Worm (Caenorhabditis elegans) whole organism, L2 larva: ENCODE measurements around the gene str-260.
"Not testable (repeated sequence)": the region's sequence is repeated elsewhere in the genome, so short reads cannot be mapped to it uniquely, and the experiment has no call there.

Source experiments
- C34F6.9 ChIP-seq: fragments of 150-350 bp; optimal IDR thresholded peaks from 2 replicates; lab custom pipeline; 2014; ENCODE audit warnings: missing biosample characterization, missing genetic modification characterization
- ZK546.5 ChIP-seq: sonication (generic microtip); optimal IDR thresholded peaks from 2 replicates; lab custom pipeline; 2017; ENCODE audit warnings: missing biosample characterization, missing genetic modification characterization
- aly-2 ChIP-seq: fragments of 150-350 bp; optimal IDR thresholded peaks from 2 replicates; lab custom pipeline; 2014; ENCODE audit warnings: missing biosample characterization, missing genetic modification characterization
- ama-1 ChIP-seq: fragments of 150-350 bp; optimal IDR thresholded peaks from 2 replicates; lab custom pipeline; 2018; ENCODE audit warnings: inconsistent platforms
- blmp-1 ChIP-seq: sonication (generic microtip); optimal IDR thresholded peaks from 2 replicates; lab custom pipeline; 2017; ENCODE audit warnings: missing genetic modification characterization, mild to moderate bottlenecking, missing compliant biosample characterization, antibody characterized with exemption, moderate library complexity; ENCODE audit not compliant: insufficient read depth
- dmd-4 ChIP-seq: sonication (generic microtip); optimal IDR thresholded peaks from 2 replicates; lab custom pipeline; 2017; ENCODE audit warnings: missing biosample characterization, missing genetic modification characterization
- egl-27 ChIP-seq: sonication (generic microtip); optimal IDR thresholded peaks from 3 replicates; lab custom pipeline; 2017; ENCODE audit warnings: missing biosample characterization, missing genetic modification reagents, missing genetic modification characterization
- elt-1 ChIP-seq: fragments of 150-350 bp; optimal IDR thresholded peaks from 2 replicates; lab custom pipeline; 2014; ENCODE audit warnings: missing biosample characterization, missing genetic modification characterization
- fos-1 ChIP-seq: fragments of 150-350 bp; optimal IDR thresholded peaks from 2 replicates; lab custom pipeline; 2014; ENCODE audit warnings: missing biosample characterization, missing genetic modification characterization
- gmeb-1 ChIP-seq: fragments of 150-350 bp; optimal IDR thresholded peaks from 2 replicates; lab custom pipeline; 2014; ENCODE audit warnings: missing biosample characterization, missing genetic modification characterization
- lin-13 ChIP-seq: fragments of 150-350 bp; optimal IDR thresholded peaks from 2 replicates; lab custom pipeline; 2014; ENCODE audit warnings: missing biosample characterization, missing genetic modification reagents, missing genetic modification characterization
- lin-39 ChIP-seq: fragments of 150-350 bp; optimal IDR thresholded peaks from 2 replicates; lab custom pipeline; 2014; ENCODE audit warnings: missing biosample characterization, missing genetic modification reagents, missing genetic modification characterization
- lsy-2 ChIP-seq, 2 experiments: fragments of 150-350 bp in 1 of 2; sonication (generic microtip) in 1 of 2; optimal IDR thresholded peaks; 2 replicates each; lab custom pipeline; 2014 to 2017; ENCODE audit warnings: missing biosample characterization in 2 of 2, missing genetic modification characterization in 2 of 2
- mab-5 ChIP-seq: fragments of 150-350 bp; optimal IDR thresholded peaks from 2 replicates; lab custom pipeline; 2014; ENCODE audit warnings: missing biosample characterization, missing genetic modification characterization
- mbf-1 ChIP-seq: sonication (generic microtip); optimal IDR thresholded peaks from 2 replicates; lab custom pipeline; 2017; ENCODE audit warnings: missing biosample characterization, missing genetic modification characterization
- mdl-1 ChIP-seq, 2 experiments: fragments of 150-350 bp in 1 of 2; sonication (generic microtip) in 1 of 2; optimal IDR thresholded peaks; 2 replicates each; lab custom pipeline; 2017; ENCODE audit warnings: missing biosample characterization in 2 of 2, missing genetic modification characterization in 2 of 2
- nhr-11 ChIP-seq: fragments of 150-350 bp; optimal IDR thresholded peaks from 2 replicates; lab custom pipeline; 2014; ENCODE audit warnings: missing biosample characterization, missing genetic modification characterization
- nhr-12 ChIP-seq: fragments of 150-350 bp; optimal IDR thresholded peaks from 2 replicates; lab custom pipeline; 2014; ENCODE audit warnings: missing biosample characterization, missing genetic modification characterization
- nhr-129 ChIP-seq: fragments of 150-350 bp; optimal IDR thresholded peaks from 2 replicates; lab custom pipeline; 2014; ENCODE audit warnings: missing biosample characterization, missing genetic modification characterization
- nhr-21 ChIP-seq: fragments of 150-350 bp; optimal IDR thresholded peaks from 2 replicates; lab custom pipeline; 2014; ENCODE audit warnings: missing biosample characterization, missing genetic modification characterization
- nhr-23 ChIP-seq: fragments of 150-350 bp; optimal IDR thresholded peaks from 2 replicates; lab custom pipeline; 2014; ENCODE audit warnings: missing biosample characterization, missing genetic modification reagents, missing genetic modification characterization
- peb-1 ChIP-seq: fragments of 150-350 bp; optimal IDR thresholded peaks from 2 replicates; lab custom pipeline; 2014; ENCODE audit warnings: missing biosample characterization, missing genetic modification characterization
- sem-4 ChIP-seq: fragments of 150-350 bp; optimal IDR thresholded peaks from 2 replicates; lab custom pipeline; 2014; ENCODE audit warnings: missing biosample characterization, missing genetic modification reagents, missing genetic modification characterization
- sma-3 ChIP-seq: sonication (generic microtip); optimal IDR thresholded peaks from 2 replicates; lab custom pipeline; 2016; ENCODE audit warnings: missing genetic modification reagents, missing genetic modification characterization, missing compliant biosample characterization
- sma-9 ChIP-seq, 2 experiments: fragments of 150-350 bp in 1 of 2; sonication (generic microtip) in 1 of 2; optimal IDR thresholded peaks; 2 replicates each; lab custom pipeline; 2014 to 2016; ENCODE audit warnings: missing genetic modification characterization in 2 of 2, mild to moderate bottlenecking in 1 of 2, missing biosample characterization in 1 of 2, missing compliant biosample characterization in 1 of 2, missing genetic modification reagents in 1 of 2, moderate library complexity in 1 of 2
- snpc-4 ChIP-seq: fragments of 150-350 bp; optimal IDR thresholded peaks from 2 replicates; lab custom pipeline; 2014; ENCODE audit warnings: missing biosample characterization, missing genetic modification characterization
- unc-62 ChIP-seq: fragments of 150-350 bp; optimal IDR thresholded peaks from 2 replicates; lab custom pipeline; 2014; ENCODE audit warnings: missing biosample characterization, missing genetic modification reagents, missing genetic modification characterization
- zag-1 ChIP-seq: fragments of 150-350 bp; optimal IDR thresholded peaks from 2 replicates; lab custom pipeline; 2014; ENCODE audit warnings: missing biosample characterization, missing genetic modification characterization
- ztf-11 ChIP-seq: sonication (generic microtip); optimal IDR thresholded peaks from 2 replicates; lab custom pipeline; 2017; ENCODE audit warnings: missing biosample characterization, missing genetic modification characterization
- ztf-4 ChIP-seq: fragments of 150-350 bp; optimal IDR thresholded peaks from 2 replicates; lab custom pipeline; 2014; ENCODE audit warnings: missing biosample characterization, missing genetic modification characterization

The str-260 gene

DNA sequence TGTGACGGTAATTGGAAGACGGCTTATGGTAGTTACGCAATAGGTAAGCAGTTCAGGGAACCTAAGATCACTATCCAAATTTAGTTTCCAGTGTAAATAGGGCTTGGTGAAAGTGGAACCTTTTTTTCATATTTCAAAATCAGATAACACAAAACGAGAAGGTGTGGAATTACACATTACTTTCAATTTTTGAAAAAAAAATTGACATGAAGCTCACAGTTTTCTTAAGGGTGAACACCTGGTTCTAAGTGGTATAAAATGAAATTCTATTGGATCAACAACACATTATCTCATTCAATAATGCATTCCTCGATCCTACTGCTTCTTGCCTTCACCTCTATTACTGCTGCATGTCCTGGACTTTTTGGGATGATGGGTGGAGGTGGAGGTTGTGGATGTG lies 29.0 kb downstream of the str-260 start, which contains the start of gene grl-30:
TSS of gene grl-30 (plus strand) at position 301 of the 400 bp plus-strand sequence.
- no peak for TF ChIP-seq dmd-4 (tag; lab: Kevin White, UChicago)
- no peak for TF ChIP-seq nhr-11 (tag; lab: Kevin White, UChicago)
- TF ChIP-seq lsy-2 (tag; optimal IDR thresholded peaks at IDR 0.05; lab: Kevin White, UChicago) = no peak
- no peak for TF ChIP-seq ZK546.5 (tag; lab: Kevin White, UChicago)
- no peak for TF ChIP-seq blmp-1 (tag; lab: Kevin White, UChicago)
- no peak for TF ChIP-seq nhr-21 (tag; lab: Kevin White, UChicago)
- no peak for TF ChIP-seq nhr-23 (tag; lab: Kevin White, UChicago)
- TF ChIP-seq elt-1 (tag; lab: Kevin White, UChicago) = no peak
- no peak for TF ChIP-seq fos-1 (tag; lab: Kevin White, UChicago)

DNA sequence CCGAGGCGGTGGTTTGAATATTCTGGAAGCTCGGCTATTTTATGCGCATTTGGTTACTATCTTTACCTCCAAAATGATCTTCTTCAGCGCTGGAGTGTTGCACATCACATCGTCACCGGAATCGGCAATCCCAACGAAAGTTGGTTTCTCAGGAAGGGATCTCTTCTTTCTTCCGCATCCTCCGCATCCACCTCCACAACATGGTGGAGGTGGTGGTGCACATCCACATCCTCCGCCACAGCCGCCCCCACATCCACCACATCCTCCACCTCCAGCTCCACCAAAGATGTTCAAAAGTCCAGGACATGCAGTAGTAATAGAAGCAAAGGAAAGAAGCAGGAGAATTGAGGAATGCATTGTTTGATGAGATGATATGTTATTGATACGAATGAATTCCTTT lies 30.4 kb downstream of the str-260 start, which contains the start of gene grl-31:
TSS of gene grl-31 (minus strand) at position 357 of the 400 bp plus-strand sequence.
- no peak for TF ChIP-seq aly-2 (tag; lab: Kevin White, UChicago)
- TF ChIP-seq nhr-11 (tag; lab: Kevin White, UChicago) = no peak
- TF ChIP-seq sma-9 (GFP tag; optimal IDR thresholded peaks at IDR 0.05; lab: Kevin White, UChicago) = no peak
- no peak for TF ChIP-seq sma-9 (tag; optimal IDR thresholded peaks at IDR 0.05; lab: Kevin White, UChicago)
- TF ChIP-seq sem-4 (tag; lab: Kevin White, UChicago) = no peak
- no peak for TF ChIP-seq nhr-12 (tag; lab: Kevin White, UChicago)
- TF ChIP-seq nhr-23 (tag; lab: Kevin White, UChicago) = no peak
- TF ChIP-seq sma-3 = no peak
- no peak for TF ChIP-seq nhr-129 (tag; lab: Kevin White, UChicago)
- no peak for TF ChIP-seq fos-1 (tag; lab: Kevin White, UChicago)
- TF ChIP-seq C34F6.9 = no peak
- TF ChIP-seq mab-5 (tag; lab: Kevin White, UChicago) = no peak
- no peak for TF ChIP-seq unc-62 (GFP tag; lab: Kevin White, UChicago)
- TF ChIP-seq ztf-4 = no peak
- no peak for TF ChIP-seq egl-27 (tag; lab: Kevin White, UChicago)

DNA sequence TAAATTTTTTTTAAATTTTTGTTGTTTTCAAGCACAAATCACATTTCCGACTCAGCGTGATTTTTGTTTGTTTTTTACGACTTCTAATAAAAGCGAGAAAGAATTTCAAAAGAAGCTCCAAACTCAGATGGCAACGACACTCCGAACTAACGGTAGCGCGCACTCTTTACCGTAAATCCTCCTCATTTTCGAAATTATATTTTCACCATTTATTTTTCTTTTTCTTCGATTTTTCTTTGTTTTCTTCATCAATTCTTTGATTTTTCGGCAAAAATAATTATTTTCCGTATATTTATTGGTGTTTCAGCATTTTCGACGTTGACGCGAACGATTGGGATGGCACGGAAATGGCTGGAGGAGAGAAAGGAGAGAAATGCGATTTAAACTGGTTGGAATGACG lies 31.8 kb downstream of the str-260 start, which contains the start of gene T24A6.1:
TSS of gene T24A6.1 (plus strand) at position 301 of the 400 bp plus-strand sequence.
- TF ChIP-seq mbf-1 (tag; lab: Kevin White, UChicago); peb-1; elt-1 (tag; lab: Kevin White, UChicago): not testable (repeated sequence)
- TF ChIP-seq, all 48 proteins: peak for 0; not testable (repeated sequence) for 48

DNA sequence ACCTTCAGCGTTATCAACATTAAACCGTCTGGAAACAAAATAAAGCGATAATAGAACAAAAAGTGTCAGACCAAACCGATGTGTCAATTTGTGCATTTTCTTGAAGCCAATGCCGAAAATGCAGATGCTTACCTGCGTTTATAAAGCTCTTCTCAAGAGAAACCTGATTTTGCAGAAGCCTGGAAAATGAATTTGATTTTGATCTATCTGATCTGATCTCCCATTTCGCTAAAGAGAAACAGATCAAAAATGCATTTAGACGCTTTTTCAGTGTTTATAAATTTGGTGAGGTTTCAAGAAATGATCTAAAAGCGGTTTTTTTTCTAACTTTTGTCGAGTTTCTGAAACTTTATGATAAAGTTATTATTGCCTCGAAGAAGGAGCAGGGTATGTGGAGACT lies 35.8 kb downstream of the str-260 start, which contains the start of gene T24A6.16:
TSS of gene T24A6.16 (minus strand) at position 101 of the 400 bp plus-strand sequence.
- TF ChIP-seq ztf-11, lin-39, nhr-129 (tag; lab: Kevin White, UChicago): not testable (repeated sequence)

DNA sequence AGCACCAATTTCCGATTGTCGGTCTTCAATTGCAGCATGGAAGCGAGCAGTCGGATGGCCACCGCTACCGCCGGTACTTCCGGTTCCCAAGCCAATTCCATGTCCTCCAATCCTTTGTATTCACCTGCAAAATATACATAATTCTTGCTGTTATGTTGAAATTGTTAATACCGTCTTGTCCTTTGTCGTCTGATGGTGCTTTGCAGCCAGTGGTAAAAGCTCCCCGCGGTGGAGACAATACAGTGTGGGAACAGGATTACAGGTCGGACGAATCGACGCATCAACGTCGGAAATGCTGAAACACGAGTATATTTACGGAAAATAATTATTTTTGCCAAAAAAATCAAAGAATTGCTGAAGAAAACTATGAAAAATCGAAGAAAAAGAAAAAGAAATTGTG lies 37.4 kb downstream of the str-260 start, which contains the start of gene T24A6.17:
TSS of gene T24A6.17 (minus strand) at position 101 of the 400 bp plus-strand sequence.
- TF ChIP-seq ama-1 (lab: Kevin White, UChicago); nhr-11 (tag; lab: Kevin White, UChicago); mdl-1 (tag; optimal IDR thresholded peaks at IDR 0.05; lab: Kevin White, UChicago): not testable (repeated sequence)

DNA sequence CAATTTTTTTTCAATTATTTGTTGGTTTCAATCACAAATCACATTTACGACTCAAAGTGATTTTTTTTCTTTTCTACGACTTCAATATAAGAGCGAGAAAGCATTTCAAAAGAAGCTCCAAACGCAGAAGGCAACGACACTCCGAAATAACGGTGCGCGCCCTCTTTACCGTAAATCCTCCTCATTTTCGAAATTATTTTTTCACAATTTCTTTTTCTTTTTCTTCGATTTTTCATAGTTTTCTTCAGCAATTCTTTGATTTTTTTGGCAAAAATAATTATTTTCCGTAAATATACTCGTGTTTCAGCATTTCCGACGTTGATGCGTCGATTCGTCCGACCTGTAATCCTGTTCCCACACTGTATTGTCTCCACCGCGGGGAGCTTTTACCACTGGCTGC lies 43.7 kb downstream of the str-260 start, which contains the start of gene F40C5.2:
TSS of gene F40C5.2 (plus strand) at position 301 of the 400 bp plus-strand sequence.
- TF ChIP-seq blmp-1, zag-1, snpc-4 (tag; lab: Kevin White, UChicago): not testable (repeated sequence)

DNA sequence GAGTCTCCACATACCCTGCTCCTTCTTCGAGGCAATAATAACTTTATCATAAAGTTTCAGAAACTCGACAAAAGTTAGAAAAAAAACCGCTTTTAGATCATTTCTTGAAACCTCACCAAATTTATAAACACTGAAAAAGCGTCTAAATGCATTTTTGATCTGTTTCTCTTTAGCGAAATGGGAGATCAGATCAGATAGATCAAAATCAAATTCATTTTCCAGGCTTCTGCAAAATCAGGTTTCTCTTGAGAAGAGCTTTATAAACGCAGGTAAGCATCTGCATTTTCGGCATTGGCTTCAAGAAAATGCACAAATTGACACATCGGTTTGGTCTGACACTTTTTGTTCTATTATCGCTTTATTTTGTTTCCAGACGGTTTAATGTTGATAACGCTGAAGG lies 45.4 kb downstream of the str-260 start, which contains the start of gene F40C5.1:
TSS of gene F40C5.1 (plus strand) at position 301 of the 400 bp plus-strand sequence.
- not testable (repeated sequence) for TF ChIP-seq gmeb-1 (tag; lab: Kevin White, UChicago); nhr-12 (tag; lab: Kevin White, UChicago); lin-13 (GFP tag; lab: Kevin White, UChicago)
